Worm (Caenorhabditis elegans): ENCODE data around the gene rsp-4.

The rsp-4 gene

DNA sequence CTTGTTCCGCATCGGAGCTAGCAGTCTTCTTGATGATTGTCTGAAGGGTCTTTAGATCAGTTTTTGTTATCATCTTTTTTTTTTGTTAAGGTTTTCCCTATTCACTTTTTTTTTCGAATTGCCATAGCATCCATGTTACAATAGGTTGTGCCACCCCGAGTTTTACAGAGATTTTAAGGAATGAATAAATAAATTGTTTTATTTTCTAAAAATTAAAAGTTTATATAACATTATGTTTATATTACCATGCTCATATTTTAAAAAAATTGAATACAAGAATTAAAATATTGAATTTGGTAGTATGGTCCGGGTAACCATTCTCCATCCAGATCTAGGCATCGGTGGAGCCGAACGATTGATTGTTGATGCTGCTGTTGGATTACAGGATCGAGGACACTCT is 13.7 kb downstream of the rsp-4 start, which contains the start of gene algn-2:
Gene algn-2, plus strand, starts transcription at position 301 of the 400 bp plus-strand sequence.
- TF ChIP-seq dpff-1 (tag; optimal IDR thresholded peaks at IDR 0.05): no peak

DNA sequence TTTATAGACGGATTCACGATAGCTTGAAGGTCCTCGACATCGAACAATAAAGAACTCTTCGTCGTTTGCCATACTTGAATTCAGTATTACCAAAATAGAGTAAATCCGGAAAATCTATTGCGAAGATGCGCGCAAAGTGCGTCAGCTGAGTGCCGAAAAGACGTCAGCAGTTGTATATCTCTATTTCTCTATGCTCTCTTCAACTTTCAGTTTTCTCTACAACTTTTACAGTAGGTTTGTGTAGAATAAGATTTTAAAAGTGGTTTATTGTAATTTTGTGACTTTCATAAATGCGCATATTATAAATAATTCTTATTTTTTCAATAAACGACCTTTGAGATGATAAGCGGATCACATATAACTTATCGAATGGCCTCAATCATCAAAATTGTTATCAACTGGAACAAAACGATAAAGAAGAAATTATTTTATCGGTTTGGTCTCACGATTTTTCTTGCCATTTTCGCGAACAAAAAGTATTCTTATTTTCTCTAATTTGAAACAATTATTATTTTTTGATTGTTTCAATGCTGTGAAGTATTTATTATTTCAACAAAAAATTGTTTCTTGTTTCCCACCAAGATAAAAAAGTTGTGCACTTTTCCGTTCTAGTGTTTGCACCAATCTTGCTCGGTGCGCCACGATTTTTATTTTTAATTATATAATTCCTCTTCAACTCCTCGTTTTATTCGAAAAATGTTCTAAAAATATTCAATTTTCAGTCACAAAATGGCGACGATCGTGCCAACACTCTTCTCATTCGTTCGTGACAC is 15.2 kb downstream of the rsp-4 start, which contains the start of the genes agt-2 and F09E5.3:
Gene agt-2, minus strand, starts transcription at position 553 of the 773 bp plus-strand sequence.
Gene F09E5.3, plus strand, starts transcription at position 723 of the 773 bp plus-strand sequence.
- TF ChIP-seq ceh-79 (tag; optimal IDR thresholded peaks at IDR 0.05) (no peak), T26A5.8 (tag; optimal IDR thresholded peaks at IDR 0.05) (no peak), egl-18 (GFP tag; IDR thresholded peaks at IDR 0.05) (no peak), pbrm-1 (GFP tag; IDR thresholded peaks at IDR 0.05) (peak; percentile 86), ztf-3 (GFP tag; optimal IDR thresholded peaks at IDR 0.05) (no peak), nhr-27 (tag; optimal IDR thresholded peaks at IDR 0.05) (no peak), rec-8 (tag; optimal IDR thresholded peaks at IDR 0.05) (no peak), aptf-3 (GFP tag; IDR thresholded peaks at IDR 0.05) (no peak), snpc-1.3 (tag; optimal IDR thresholded peaks at IDR 0.05; ENCODE audit: insufficient read depth) (peak; percentile 14), Y53G8AR.9 (GFP tag; conservative IDR thresholded peaks at IDR 0.05) (peak; percentile 86), nhr-179 (tag; optimal IDR thresholded peaks at IDR 0.05) (no peak), lin-40 (tag; optimal IDR thresholded peaks at IDR 0.05) (peak; percentile 92), athp-1 (tag; optimal IDR thresholded peaks at IDR 0.05) (peak; percentile 37), bed-1 (GFP tag; IDR thresholded peaks at IDR 0.05) (no peak), madf-6 (GFP tag; IDR thresholded peaks at IDR 0.05) (peak; percentile 82), unc-130 (GFP tag; optimal IDR thresholded peaks at IDR 0.05) (no peak), mes-4 (tag; optimal IDR thresholded peaks at IDR 0.05) (no peak), F55B11.4 (tag; optimal IDR thresholded peaks at IDR 0.05; ENCODE audit: borderline replicate concordance, insufficient read depth) (no peak), tbx-9 (tag; optimal IDR thresholded peaks at IDR 0.05; ENCODE audit: borderline replicate concordance) (no peak), sptf-2 (GFP tag; optimal IDR thresholded peaks at IDR 0.05) (no peak), dpff-1 (tag; optimal IDR thresholded peaks at IDR 0.05) (no peak), attf-3 (GFP tag; conservative IDR thresholded peaks at IDR 0.05) (peak; percentile 59), zfh-2 (GFP tag; conservative IDR thresholded peaks at IDR 0.05) (no peak), egl-44 (GFP tag; IDR thresholded peaks at IDR 0.05) (no peak), ztf-6 (GFP tag; IDR thresholded peaks at IDR 0.05) (no peak), nfyb-1 (GFP tag; IDR thresholded peaks at IDR 0.05) (peak; percentile 77), hrde-1 (tag; optimal IDR thresholded peaks at IDR 0.05; ENCODE audit: borderline replicate concordance) (no peak), K12H6.12 (tag; optimal IDR thresholded peaks at IDR 0.05) (peak; percentile 75), lin-35 (GFP tag; optimal IDR thresholded peaks at IDR 0.05) (peak in 2 of 3 experiments; percentile 72 to 91), him-1 (tag; optimal IDR thresholded peaks at IDR 0.05) (no peak), ceh-91 (GFP tag; IDR thresholded peaks at IDR 0.05) (peak; percentile 37; the same call in 1 of the 2 replicates), chd-7 (tag; optimal IDR thresholded peaks at IDR 0.05) (peak; percentile 15), F57A8.1 (GFP tag; optimal IDR thresholded peaks at IDR 0.05) (no peak), let-526 (GFP tag; IDR thresholded peaks at IDR 0.05) (no peak), B0019.2 (GFP tag; conservative IDR thresholded peaks at IDR 0.05) (no peak), gei-17 (GFP tag; optimal IDR thresholded peaks at IDR 0.05) (no peak), B0336.3 (GFP tag; IDR thresholded peaks at IDR 0.05) (peak; percentile 52; the same call in 1 of the 2 replicates), C17E4.6 (GFP tag; IDR thresholded peaks at IDR 0.05) (peak; percentile 58; the same call in 1 of the 2 replicates), sea-2 (GFP tag; IDR thresholded peaks at IDR 0.05) (no peak), ccch-3 (GFP tag; optimal IDR thresholded peaks at IDR 0.05) (no peak), tbp1 (GFP tag; optimal IDR thresholded peaks at IDR 0.05) (peak; percentile 61), bed-2 (GFP tag; IDR thresholded peaks at IDR 0.05) (no peak), nhr-120 (GFP tag; IDR thresholded peaks at IDR 0.05) (no peak), F37B4.10 (GFP tag; IDR thresholded peaks at IDR 0.05) (no peak), F49E8.2 (tag; optimal IDR thresholded peaks at IDR 0.05; ENCODE audit: insufficient read depth) (no peak)

Data from whole organism, young adult.